Fruit fly (Drosophila melanogaster) whole organism, embryonic: ENCODE data around the gene CG43095.

Experiments
- Antp ChIP-seq: fragments of 200-800 bp; sonication (Bioruptor generic); optimal IDR thresholded peaks from 3 replicates; lab custom pipeline; 2016; ENCODE audit warnings: missing biosample characterization, missing genetic modification characterization
- Atf6 ChIP-seq: fragments of 200-800 bp; sonication (Bioruptor generic); IDR thresholded peaks from 2 replicates; pipeline ENCODE4 v1.3.6; 2022; ENCODE audit warnings: missing biosample characterization, missing genetic modification characterization
- B-H2 ChIP-seq: fragments of 200-800 bp; sonication (Bioruptor generic); optimal IDR thresholded peaks from 2 replicates; lab custom pipeline; 2018; ENCODE audit warnings: missing biosample characterization, mild to moderate bottlenecking, missing genetic modification characterization
- CG11456 ChIP-seq: fragments of 200-800 bp; sonication (Bioruptor generic); IDR thresholded peaks from 3 replicates; pipeline ENCODE4 v1.3.6; 2022; ENCODE audit warnings: missing biosample characterization, missing genetic modification characterization
- CG11695 ChIP-seq: fragments of 200-800 bp; sonication (Bioruptor generic); IDR thresholded peaks from 3 replicates; pipeline ENCODE4 v1.3.6; 2022; ENCODE audit warnings: missing biosample characterization, missing genetic modification characterization
- CG13296 ChIP-seq: fragments of 200-800 bp; sonication (Bioruptor generic); optimal IDR thresholded peaks from 3 replicates; lab custom pipeline; 2018; ENCODE audit warnings: missing biosample characterization, mild to moderate bottlenecking, missing genetic modification characterization
- CG13894 ChIP-seq: fragments of 200-800 bp; sonication (Bioruptor generic); optimal IDR thresholded peaks from 3 replicates; lab custom pipeline; 2018; ENCODE audit warnings: missing biosample characterization, mild to moderate bottlenecking, missing genetic modification characterization, moderate library complexity
- CG15696 ChIP-seq: fragments of 200-800 bp; sonication (Bioruptor generic); optimal IDR thresholded peaks from 2 replicates; lab custom pipeline; 2019; ENCODE audit warnings: missing biosample characterization, mild to moderate bottlenecking, missing genetic modification characterization, moderate library complexity
- CG17568 ChIP-seq: fragments of 200-800 bp; sonication (Bioruptor generic); optimal IDR thresholded peaks from 2 replicates; lab custom pipeline; 2018; ENCODE audit warnings: missing biosample characterization, mild to moderate bottlenecking, missing genetic modification characterization, moderate library complexity
- CG17802 ChIP-seq: fragments of 200-800 bp; sonication (Bioruptor generic); optimal IDR thresholded peaks from 2 replicates; lab custom pipeline; 2018; ENCODE audit warnings: missing biosample characterization, mild to moderate bottlenecking, missing genetic modification characterization, moderate library complexity
- CG1792 ChIP-seq: fragments of 200-800 bp; sonication (Bioruptor generic); optimal IDR thresholded peaks from 2 replicates; lab custom pipeline; 2016; ENCODE audit warnings: missing biosample characterization, missing genetic modification characterization
- CG18262 ChIP-seq: fragments of 200-800 bp; optimal IDR thresholded peaks from 3 replicates; lab custom pipeline; 2019; ENCODE audit warnings: missing biosample characterization, mild to moderate bottlenecking, missing genetic modification characterization, moderate library complexity
- CG2678 ChIP-seq: fragments of 200-800 bp; sonication (Bioruptor generic); optimal IDR thresholded peaks from 3 replicates; lab custom pipeline; 2019; ENCODE audit warnings: missing biosample characterization, mild to moderate bottlenecking, missing genetic modification characterization, moderate library complexity
- CG2875 ChIP-seq: fragments of 200-800 bp; sonication (Bioruptor generic); optimal IDR thresholded peaks from 2 replicates; lab custom pipeline; 2017; ENCODE audit warnings: missing biosample characterization, mild to moderate bottlenecking, missing genetic modification characterization, missing genetic modification reagents
- CG30431 ChIP-seq: fragments of 200-800 bp; sonication (Bioruptor generic); optimal IDR thresholded peaks from 2 replicates; lab custom pipeline; 2017; ENCODE audit warnings: missing biosample characterization, missing genetic modification characterization
- CG3163 ChIP-seq: fragments of 200-800 bp; sonication (Bioruptor generic); optimal IDR thresholded peaks from 3 replicates; lab custom pipeline; 2016; ENCODE audit warnings: missing biosample characterization, missing genetic modification characterization
- CG3281 ChIP-seq: fragments of 200-800 bp; sonication (Bioruptor generic); optimal IDR thresholded peaks from 3 replicates; lab custom pipeline; 2017; ENCODE audit warnings: missing biosample characterization, mild to moderate bottlenecking, missing genetic modification characterization
- CG4282 ChIP-seq: fragments of 200-800 bp; sonication (Bioruptor generic); optimal IDR thresholded peaks from 2 replicates; lab custom pipeline; 2016; ENCODE audit warnings: missing biosample characterization, missing genetic modification characterization
- CG4404 ChIP-seq: fragments of 200-800 bp; sonication (Bioruptor generic); IDR thresholded peaks from 2 replicates; pipeline ENCODE4 v1.3.6; 2022; ENCODE audit warnings: missing biosample characterization, missing genetic modification characterization
- CG4617 ChIP-seq: fragments of 200-800 bp; sonication (Bioruptor generic); optimal IDR thresholded peaks from 3 replicates; lab custom pipeline; 2016; ENCODE audit warnings: missing biosample characterization, missing genetic modification characterization, borderline replicate concordance
- CG6254 ChIP-seq: fragments of 200-800 bp; sonication (Bioruptor generic); optimal IDR thresholded peaks from 3 replicates; lab custom pipeline; 2017; ENCODE audit warnings: mild to moderate bottlenecking, missing biosample characterization, missing genetic modification reagents, missing genetic modification characterization
- CG6791 ChIP-seq: fragments of 200-800 bp; sonication (Bioruptor generic); IDR thresholded peaks from 3 replicates; pipeline ENCODE4 v1.3.6; 2022; ENCODE audit warnings: missing biosample characterization, missing genetic modification characterization; ENCODE audit not compliant: partially characterized antibody
- CG7271 ChIP-seq: fragments of 200-800 bp; sonication (Bioruptor generic); optimal IDR thresholded peaks from 2 replicates; lab custom pipeline; 2018; ENCODE audit warnings: missing biosample characterization, mild to moderate bottlenecking, missing genetic modification characterization, moderate library complexity
- CG8478 ChIP-seq: fragments of >200 bp; optimal IDR thresholded peaks from 2 replicates; lab custom pipeline; 2018
- CG9876 ChIP-seq: fragments of 200-800 bp; sonication (Bioruptor generic); optimal IDR thresholded peaks from 2 replicates; lab custom pipeline; 2016; ENCODE audit warnings: missing biosample characterization, missing genetic modification characterization
- CHES-1-like ChIP-seq: fragments of 200-800 bp; sonication (Bioruptor generic); optimal IDR thresholded peaks from 2 replicates; lab custom pipeline; 2016; ENCODE audit warnings: missing biosample characterization, missing genetic modification characterization
- D19B ChIP-seq: fragments of 200-800 bp; sonication (Bioruptor generic); optimal IDR thresholded peaks from 2 replicates; lab custom pipeline; 2017; ENCODE audit warnings: missing biosample characterization, mild to moderate bottlenecking, missing genetic modification characterization
- Gug ChIP-seq: fragments of 200-800 bp; sonication (Bioruptor generic); IDR thresholded peaks from 4 replicates; pipeline ENCODE4 v1.3.6; 2022; ENCODE audit warnings: missing biosample characterization, missing genetic modification characterization
- Lhr ChIP-seq: fragments of 200-800 bp; sonication (Bioruptor generic); optimal IDR thresholded peaks from 3 replicates; lab custom pipeline; 2017; ENCODE audit warnings: mild to moderate bottlenecking, missing biosample characterization, missing genetic modification reagents, missing genetic modification characterization
- MTF-1 ChIP-seq: fragments of 200-800 bp; sonication (Bioruptor generic); optimal IDR thresholded peaks from 2 replicates; lab custom pipeline; 2018; ENCODE audit warnings: missing biosample characterization, mild to moderate bottlenecking, missing genetic modification characterization, borderline replicate concordance
- Med ChIP-seq: fragments of 200-800 bp; sonication (Bioruptor generic); peaks from one replicate; lab custom pipeline; 2016; ENCODE audit warnings: missing biosample characterization, missing genetic modification characterization, mild to moderate bottlenecking, inconsistent platforms, moderate library complexity
- Poxn ChIP-seq: fragments of 200-800 bp; sonication (Bioruptor generic); IDR thresholded peaks from 2 replicates; pipeline ENCODE4 v1.3.6; 2022; ENCODE audit warnings: missing biosample characterization, missing genetic modification characterization
- Stat92E ChIP-seq, 3 experiments: fragments of >200 bp in 2 of 3; fragments of 200-800 bp in 1 of 3; sonication (Bioruptor generic) in 1 of 3; optimal IDR thresholded peaks; 2 replicates each; lab custom pipeline; 2017 to 2019; ENCODE audit warnings: missing biosample characterization in 3 of 3, missing genetic modification characterization in 3 of 3, mild to moderate bottlenecking in 1 of 3, moderate library complexity in 1 of 3
- Tbp ChIP-seq: fragments of >200 bp; optimal IDR thresholded peaks from 2 replicates; lab custom pipeline; 2018; ENCODE audit warnings: missing biosample characterization, missing genetic modification characterization
- Xrp1 ChIP-seq: fragments of 200-800 bp; sonication (Bioruptor generic); IDR thresholded peaks from 2 replicates; pipeline ENCODE4 v1.3.6; 2022; ENCODE audit warnings: missing biosample characterization, missing genetic modification characterization
- dimm ChIP-seq: fragments of 200-800 bp; sonication (Bioruptor generic); IDR thresholded peaks from 2 replicates; pipeline ENCODE4 v1.3.6; 2022; ENCODE audit warnings: missing biosample characterization, missing genetic modification characterization
- esg ChIP-seq: fragments of 200-800 bp; sonication (Bioruptor generic); conservative IDR thresholded peaks from 2 replicates; pipeline ENCODE4 v1.3.6; 2022; ENCODE audit warnings: missing biosample characterization, missing genetic modification characterization
- ewg ChIP-seq: fragments of 200-800 bp; sonication (Bioruptor generic); optimal IDR thresholded peaks from 3 replicates; lab custom pipeline; 2017; ENCODE audit warnings: mild to moderate bottlenecking, missing biosample characterization, missing genetic modification reagents, missing genetic modification characterization
- fd64A ChIP-seq: fragments of 200-800 bp; sonication (Bioruptor generic); optimal IDR thresholded peaks from 3 replicates; lab custom pipeline; 2018; ENCODE audit warnings: missing biosample characterization, mild to moderate bottlenecking, missing genetic modification characterization
- fu2 ChIP-seq: fragments of 200-800 bp; sonication (Bioruptor generic); optimal IDR thresholded peaks from 2 replicates; lab custom pipeline; 2016; ENCODE audit warnings: missing biosample characterization, missing genetic modification characterization
- gcm2 ChIP-seq: fragments of 200-800 bp; sonication (Bioruptor generic); optimal IDR thresholded peaks from 2 replicates; lab custom pipeline; 2016; ENCODE audit warnings: missing biosample characterization, missing genetic modification characterization
- h ChIP-seq: fragments of >200 bp; optimal IDR thresholded peaks from 2 replicates; lab custom pipeline; 2017
- jumu ChIP-seq: fragments of 200-800 bp; sonication (Bioruptor generic); optimal IDR thresholded peaks from 3 replicates; lab custom pipeline; 2016; ENCODE audit warnings: missing biosample characterization, missing genetic modification characterization
- lab ChIP-seq: fragments of 200-800 bp; sonication (Bioruptor generic); optimal IDR thresholded peaks from 3 replicates; lab custom pipeline; 2017; ENCODE audit warnings: missing biosample characterization, missing genetic modification characterization, mild to moderate bottlenecking, moderate library complexity, missing genetic modification reagents
- pfk ChIP-seq: fragments of 200-800 bp; sonication (Bioruptor generic); optimal IDR thresholded peaks from 2 replicates; lab custom pipeline; 2018; ENCODE audit warnings: missing biosample characterization, mild to moderate bottlenecking, missing genetic modification characterization, moderate library complexity
- sens ChIP-seq: fragments of 200-800 bp; sonication (Bioruptor generic); peaks from one replicate; lab custom pipeline; 2016; ENCODE audit warnings: missing biosample characterization, missing genetic modification characterization
- shn ChIP-seq: fragments of 200-800 bp; sonication (Bioruptor generic); optimal IDR thresholded peaks from 3 replicates; lab custom pipeline; 2016; ENCODE audit warnings: missing biosample characterization, missing genetic modification characterization
- stc ChIP-seq: fragments of 200-800 bp; sonication (Bioruptor generic); IDR thresholded peaks from 2 replicates; pipeline ENCODE4 v1.3.6; 2022; ENCODE audit warnings: missing biosample characterization, missing genetic modification characterization
- stwl ChIP-seq: fragments of 200-800 bp; sonication (Bioruptor generic); optimal IDR thresholded peaks from 3 replicates; lab custom pipeline; 2018; ENCODE audit warnings: missing biosample characterization, mild to moderate bottlenecking, missing genetic modification characterization, moderate library complexity
- tap ChIP-seq: fragments of 200-800 bp; optimal IDR thresholded peaks from 3 replicates; lab custom pipeline; 2019; ENCODE audit warnings: missing biosample characterization, mild to moderate bottlenecking, missing genetic modification characterization, moderate library complexity
- ttk ChIP-seq: fragments of 200-800 bp; sonication (Bioruptor generic); IDR thresholded peaks from 2 replicates; pipeline ENCODE4 v2.1.2; 2022; ENCODE audit warnings: missing biosample characterization, missing genetic modification characterization
- vfl ChIP-seq: fragments of 200-800 bp; sonication (Bioruptor generic); optimal IDR thresholded peaks from 2 replicates; lab custom pipeline; 2016; ENCODE audit warnings: missing biosample characterization, missing genetic modification characterization
- wek ChIP-seq: fragments of 200-800 bp; sonication (Bioruptor generic); optimal IDR thresholded peaks from 3 replicates; lab custom pipeline; 2018; ENCODE audit warnings: missing biosample characterization, mild to moderate bottlenecking, missing genetic modification characterization, moderate library complexity

Gene CG43095

DNA sequence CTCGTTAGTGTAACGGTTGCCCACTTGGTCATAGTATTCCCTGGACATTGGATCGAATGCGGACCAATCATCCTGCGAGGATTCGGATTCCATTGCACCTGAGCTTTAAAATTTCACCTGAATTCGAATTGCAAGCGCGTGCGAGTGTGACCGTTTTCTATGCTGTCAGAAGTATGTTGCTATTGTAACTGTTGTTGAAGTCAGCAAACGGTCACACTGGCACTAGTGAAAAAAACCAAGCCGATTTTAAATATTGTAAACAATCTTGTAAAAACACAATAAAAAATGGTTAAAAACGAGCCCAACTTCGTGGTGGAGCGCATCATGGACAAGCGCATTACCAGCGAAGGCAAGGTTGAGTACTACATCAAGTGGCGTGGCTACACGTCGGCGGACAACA is 26.1 kb downstream of the CG43095 start, which contains the start of the genes vret and HP1c (continued):
- TF ChIP-seq CG13894 (tag; lab: Kevin White, UChicago) (no peak), gcm2 (GFP tag; lab: Kevin White, UChicago) (no peak), CG18262 (tag; lab: Kevin White, UChicago) (no peak), CG4404 (no peak), CG11456 (GFP tag; lab: Robert Waterston, UW) (no peak), Gug (no peak), CG13296 (no peak), Xrp1 (GFP tag; lab: Robert Waterston, UW) (no peak), Antp (no peak), CG4617 (GFP tag; lab: Kevin White, UChicago) (peak; percentile 69), wek (GFP tag; lab: Kevin White, UChicago) (no peak), stc (GFP tag; lab: Robert Waterston, UW) (no peak), CG6791 (peak; percentile 42; the same call in 1 of the 3 replicates), D19B (GFP tag; lab: Kevin White, UChicago) (no peak), CG2875 (GFP tag; lab: Kevin White, UChicago) (no peak), CG6254 (no peak), lab (GFP tag; lab: Kevin White, UChicago) (no peak), ttk (GFP tag; lab: Robert Waterston, UW) (no peak), shn (no peak), Tbp (GFP tag; lab: Kevin White, UChicago) (no peak), MTF-1 (GFP tag; lab: Kevin White, UChicago) (no peak), CG3281 (GFP tag; lab: Kevin White, UChicago) (no peak), tap (tag; lab: Kevin White, UChicago) (no peak), dimm (GFP tag; lab: Robert Waterston, UW) (no peak), CG4282 (GFP tag; lab: Kevin White, UChicago) (no peak), Poxn (GFP tag; lab: Robert Waterston, UW) (no peak), CG17568 (no peak), Atf6 (no peak), CG8478 (lab: Kevin White, UChicago) (no peak), Lhr (GFP tag; lab: Kevin White, UChicago) (no peak), jumu (GFP tag; lab: Kevin White, UChicago) (no peak), pfk (GFP tag; lab: Kevin White, UChicago) (no peak), B-H2 (GFP tag; lab: Kevin White, UChicago) (no peak), esg (GFP tag; lab: Robert Waterston, UW) (no peak), CG9876 (GFP tag; lab: Kevin White, UChicago) (no peak), vfl (GFP tag; lab: Kevin White, UChicago) (no peak), CG15696 (tag; lab: Kevin White, UChicago) (no peak), CG30431 (GFP tag; lab: Kevin White, UChicago) (no peak), Stat92E (GFP tag; optimal IDR thresholded peaks at IDR 0.05; lab: Kevin White, UChicago) (no peak), ewg (GFP tag; lab: Kevin White, UChicago) (no peak), CG7271 (tag; lab: Kevin White, UChicago) (no peak), CG3163 (no peak), CG17802 (tag; lab: Kevin White, UChicago) (no peak), sens (no peak), Med (GFP tag; lab: Kevin White, UChicago) (peak; percentile 76), fu2 (no peak), CHES-1-like (peak; percentile 5), CG1792 (GFP tag; lab: Kevin White, UChicago) (no peak), stwl (tag; lab: Kevin White, UChicago) (peak; percentile 69), h (lab: Kevin White, UChicago) (no peak), fd64A (GFP tag; lab: Kevin White, UChicago) (no peak), CG11695 (no peak), CG2678 (tag; lab: Kevin White, UChicago) (no peak)
